Worm (Caenorhabditis elegans) whole organism, young adult: ENCODE data around the gene twk-7.

Experiments used
- B0035.1 ChIP-seq: sonication (generic microtip); optimal IDR thresholded peaks from 2 replicates; lab custom pipeline; 2016; ENCODE audit warnings: missing genetic modification characterization, mild to moderate bottlenecking, missing compliant biosample characterization, missing genotype, missing genetic modification reagents
- D2030.7 ChIP-seq: fragments of 200-800 bp; sonication (Bioruptor generic); IDR thresholded peaks from 2 replicates; pipeline ENCODE4 v1.3.6; 2022; ENCODE audit warnings: missing genetic modification reagents, missing genetic modification characterization, missing compliant biosample characterization
- F23B12.7 ChIP-seq: sonication (generic microtip); optimal IDR thresholded peaks from 2 replicates; lab custom pipeline; 2017; ENCODE audit warnings: missing genetic modification characterization, mild to moderate bottlenecking, missing compliant biosample characterization, antibody characterized with exemption, moderate library complexity; ENCODE audit not compliant: insufficient read depth
- F37B4.10 ChIP-seq: fragments of 200-800 bp; sonication (Bioruptor generic); IDR thresholded peaks from 2 replicates; pipeline ENCODE4 v1.3.6; 2022; ENCODE audit warnings: missing genetic modification characterization, missing compliant biosample characterization
- F39B2.1 ChIP-seq: fragments of 200-800 bp; sonication (Bioruptor generic); IDR thresholded peaks from 2 replicates; pipeline ENCODE4 v1.3.6; 2022; ENCODE audit warnings: missing genetic modification reagents, missing genetic modification characterization, missing compliant biosample characterization
- F49E8.2 ChIP-seq: sonication (generic microtip); optimal IDR thresholded peaks from 3 replicates; lab custom pipeline; 2017; ENCODE audit warnings: missing genetic modification characterization, mild to moderate bottlenecking, missing compliant biosample characterization, antibody characterized with exemption, moderate library complexity; ENCODE audit not compliant: insufficient read depth
- F52B5.7 ChIP-seq: sonication (generic microtip); optimal IDR thresholded peaks from 2 replicates; lab custom pipeline; 2016; ENCODE audit warnings: mild to moderate bottlenecking, missing genetic modification characterization, missing compliant biosample characterization
- F57A8.1 ChIP-seq: fragments of 200-800 bp; sonication (Bioruptor generic); optimal IDR thresholded peaks from 2 replicates; lab custom pipeline; 2018; ENCODE audit warnings: mild to moderate bottlenecking, missing genetic modification characterization, moderate library complexity, missing compliant biosample characterization
- K11D2.4 ChIP-seq: fragments of 200-800 bp; sonication (Bioruptor generic); IDR thresholded peaks from 2 replicates; pipeline ENCODE4 v1.3.6; 2022; ENCODE audit warnings: missing genetic modification reagents, missing genetic modification characterization, missing compliant biosample characterization
- Y53F4B.3 ChIP-seq: fragments of 200-800 bp; sonication (Bioruptor generic); IDR thresholded peaks from 2 replicates; pipeline ENCODE4 v1.3.6; 2022; ENCODE audit warnings: missing genetic modification reagents, missing genetic modification characterization, missing compliant biosample characterization
- Y67H2A.10 ChIP-seq: fragments of 200-800 bp; sonication (Bioruptor generic); conservative IDR thresholded peaks from 2 replicates; pipeline ENCODE4 v1.3.6; 2022; ENCODE audit warnings: missing genetic modification reagents, missing genetic modification characterization, missing compliant biosample characterization
- Y95B8A.8 ChIP-seq: fragments of 200-800 bp; sonication (Bioruptor generic); IDR thresholded peaks from 2 replicates; pipeline ENCODE4 v1.3.6; 2022; ENCODE audit warnings: missing genetic modification reagents, missing genetic modification characterization, missing compliant biosample characterization
- akir-1 ChIP-seq: fragments of 200-800 bp; sonication (Bioruptor generic); optimal IDR thresholded peaks from 2 replicates; lab custom pipeline; 2018; ENCODE audit warnings: mild to moderate bottlenecking, missing genetic modification characterization, moderate library complexity, missing compliant biosample characterization
- ama-1 ChIP-seq, 3 experiments: fragments of 150-350 bp in 1 of 3; sonication (generic microtip) in 2 of 3; optimal IDR thresholded peaks; 2 replicates each; lab custom pipeline; 2014 to 2018; ENCODE audit warnings: missing biosample characterization in 2 of 3, missing genetic modification characterization in 2 of 3, missing genetic modification reagents in 2 of 3
- atf-7 ChIP-seq: sonication (generic microtip); optimal IDR thresholded peaks from 2 replicates; lab custom pipeline; 2017; ENCODE audit warnings: mild to moderate bottlenecking, missing genetic modification characterization, missing compliant biosample characterization
- cebp-1 ChIP-seq, 2 experiments: fragments of 200-800 bp in 1 of 2; sonication (Bioruptor generic) in 1 of 2; sonication (generic microtip) in 1 of 2; IDR thresholded peaks in 1 of 2; optimal IDR thresholded peaks in 1 of 2; 2 replicates each; pipeline versions ENCODE4 v1.3.6 to Lab custom; 2017 to 2022; ENCODE audit warnings: missing compliant biosample characterization in 2 of 2, missing genetic modification characterization in 2 of 2, mild to moderate bottlenecking in 1 of 2, missing genetic modification reagents in 1 of 2, moderate library complexity in 1 of 2
- cebp-2 ChIP-seq: fragments of 200-800 bp; sonication (Bioruptor generic); IDR thresholded peaks from 2 replicates; pipeline ENCODE4 v1.3.6; 2022; ENCODE audit warnings: missing genetic modification characterization, missing compliant biosample characterization
- ceh-100 ChIP-seq: fragments of 200-800 bp; sonication (Bioruptor generic); IDR thresholded peaks from 2 replicates; pipeline ENCODE4 v1.3.6; 2022; ENCODE audit warnings: missing genetic modification reagents, missing genetic modification characterization, missing compliant biosample characterization
- ceh-58 ChIP-seq: fragments of 200-800 bp; sonication (Bioruptor generic); IDR thresholded peaks from 2 replicates; pipeline ENCODE4 v1.3.6; 2022; ENCODE audit warnings: missing genetic modification characterization, missing compliant biosample characterization
- ceh-79 ChIP-seq: sonication (generic microtip); optimal IDR thresholded peaks from 2 replicates; lab custom pipeline; 2017; ENCODE audit warnings: mild to moderate bottlenecking, missing genetic modification characterization, missing compliant biosample characterization
- chd-7 ChIP-seq: sonication (generic microtip); optimal IDR thresholded peaks from 2 replicates; lab custom pipeline; 2016; ENCODE audit warnings: mild to moderate bottlenecking, missing genetic modification characterization, moderate library complexity, missing compliant biosample characterization
- die-1 ChIP-seq: sonication (generic microtip); optimal IDR thresholded peaks from 2 replicates; lab custom pipeline; 2016; ENCODE audit warnings: missing genotype, mild to moderate bottlenecking, missing genetic modification characterization, missing compliant biosample characterization
- dox-1 ChIP-seq: fragments of 200-800 bp; sonication (Bioruptor generic); IDR thresholded peaks from 2 replicates; pipeline ENCODE4 v1.3.6; 2022; ENCODE audit warnings: missing genetic modification reagents, missing genetic modification characterization, missing compliant biosample characterization
- dpl-1 ChIP-seq: fragments of 150-350 bp; optimal IDR thresholded peaks from 2 replicates; lab custom pipeline; 2014; ENCODE audit warnings: missing biosample characterization, missing genetic modification reagents, missing genetic modification characterization
- efl-1 ChIP-seq: fragments of 150-350 bp; optimal IDR thresholded peaks from 2 replicates; lab custom pipeline; 2014; ENCODE audit warnings: missing biosample characterization, missing genetic modification reagents, missing genetic modification characterization
- ekl-4 ChIP-seq: fragments of 200-800 bp; sonication (Bioruptor generic); IDR thresholded peaks from 2 replicates; pipeline ENCODE4 v1.3.6; 2022; ENCODE audit warnings: missing genetic modification reagents, missing genetic modification characterization, missing compliant biosample characterization
- hmg-1.2 ChIP-seq: fragments of 200-800 bp; sonication (Bioruptor generic); IDR thresholded peaks from 2 replicates; pipeline ENCODE4 v1.3.6; 2022; ENCODE audit warnings: missing genetic modification reagents, missing genetic modification characterization, missing compliant biosample characterization
- lag-1 ChIP-seq: fragments of 200-800 bp; sonication (Bioruptor generic); IDR thresholded peaks from 2 replicates; pipeline ENCODE4 v1.3.6; 2022; ENCODE audit warnings: missing genetic modification reagents, missing genetic modification characterization, missing compliant biosample characterization
- let-526 ChIP-seq: fragments of 200-800 bp; sonication (Bioruptor generic); IDR thresholded peaks from 2 replicates; pipeline ENCODE4 v1.3.6; 2022; ENCODE audit warnings: missing genetic modification reagents, missing genetic modification characterization, missing compliant biosample characterization
- lin-35 ChIP-seq, 3 experiments: fragments of 150-350 bp in 2 of 3; sonication (generic microtip) in 1 of 3; optimal IDR thresholded peaks; 2 replicates each; lab custom pipeline; 2014 to 2018; ENCODE audit warnings: missing biosample characterization in 3 of 3, missing genetic modification characterization in 3 of 3, missing genetic modification reagents in 3 of 3
- lir-1 ChIP-seq: fragments of 200-800 bp; sonication (Bioruptor generic); conservative IDR thresholded peaks from 2 replicates; pipeline ENCODE4 v1.3.6; 2022; ENCODE audit warnings: missing genetic modification reagents, missing genetic modification characterization, missing compliant biosample characterization
- madf-6 ChIP-seq: fragments of 200-800 bp; sonication (Bioruptor generic); IDR thresholded peaks from 2 replicates; pipeline ENCODE4 v1.3.6; 2022; ENCODE audit warnings: missing genetic modification reagents, missing genetic modification characterization, missing compliant biosample characterization
- madf-8 ChIP-seq: fragments of 200-800 bp; sonication (Bioruptor generic); conservative IDR thresholded peaks from 2 replicates; pipeline ENCODE4 v1.3.6; 2022; ENCODE audit warnings: missing genetic modification reagents, missing genetic modification characterization, missing compliant biosample characterization
- nfya-1 ChIP-seq: sonication (generic microtip); optimal IDR thresholded peaks from 2 replicates; lab custom pipeline; 2017; ENCODE audit warnings: antibody characterized with exemption, missing compliant biosample characterization, missing genetic modification characterization, borderline replicate concordance; ENCODE audit not compliant: insufficient read depth
- nhr-120 ChIP-seq: fragments of 200-800 bp; sonication (Bioruptor generic); IDR thresholded peaks from 2 replicates; pipeline ENCODE4 v1.3.6; 2022; ENCODE audit warnings: missing genetic modification characterization, missing compliant biosample characterization
- nhr-80 ChIP-seq: sonication (generic microtip); optimal IDR thresholded peaks from 2 replicates; lab custom pipeline; 2016; ENCODE audit warnings: missing genetic modification characterization, missing compliant biosample characterization
- nhr-90 ChIP-seq: sonication (generic microtip); optimal IDR thresholded peaks from 2 replicates; lab custom pipeline; 2016; ENCODE audit warnings: missing genotype, mild to moderate bottlenecking, missing genetic modification characterization, missing compliant biosample characterization
- pbrm-1 ChIP-seq: fragments of 200-800 bp; sonication (Bioruptor generic); IDR thresholded peaks from 2 replicates; pipeline ENCODE4 v1.3.6; 2022; ENCODE audit warnings: missing genetic modification reagents, missing genetic modification characterization, missing compliant biosample characterization
- rcor-1 ChIP-seq: fragments of 200-800 bp; sonication (Bioruptor generic); IDR thresholded peaks from 2 replicates; pipeline ENCODE4 v1.3.6; 2022; ENCODE audit warnings: missing genetic modification reagents, missing genetic modification characterization, missing compliant biosample characterization
- sdz-38 ChIP-seq: sonication (generic microtip); optimal IDR thresholded peaks from 2 replicates; lab custom pipeline; 2016; ENCODE audit warnings: missing genotype, missing genetic modification characterization, missing compliant biosample characterization
- snpc-1.1 ChIP-seq: sonication (generic microtip); optimal IDR thresholded peaks from 2 replicates; lab custom pipeline; 2017; ENCODE audit warnings: missing genetic modification characterization, mild to moderate bottlenecking, missing compliant biosample characterization, antibody characterized with exemption, moderate library complexity, missing genotype, missing genetic modification reagents; ENCODE audit not compliant: insufficient read depth
- tbx-9 ChIP-seq: sonication (generic microtip); optimal IDR thresholded peaks from 2 replicates; lab custom pipeline; 2016; ENCODE audit warnings: borderline replicate concordance, missing genetic modification characterization, inconsistent platforms, missing compliant biosample characterization
- tlf-1 ChIP-seq: fragments of 200-800 bp; sonication (Bioruptor generic); optimal IDR thresholded peaks from 2 replicates; lab custom pipeline; 2018; ENCODE audit warnings: mild to moderate bottlenecking, missing genetic modification characterization, missing compliant biosample characterization
- xnd-1 ChIP-seq: sonication (generic microtip); optimal IDR thresholded peaks from 2 replicates; lab custom pipeline; 2016; ENCODE audit warnings: missing genotype, missing genetic modification reagents, missing genetic modification characterization, missing compliant biosample characterization
- ztf-25 ChIP-seq: fragments of 200-800 bp; sonication (Bioruptor generic); IDR thresholded peaks from 2 replicates; pipeline ENCODE4 v1.3.6; 2022; ENCODE audit warnings: missing genetic modification reagents, missing genetic modification characterization, missing compliant biosample characterization
- ztf-28 ChIP-seq: fragments of 200-800 bp; sonication (Bioruptor generic); IDR thresholded peaks from 2 replicates; pipeline ENCODE4 v1.3.6; 2022; ENCODE audit warnings: missing genetic modification reagents, missing genetic modification characterization, missing compliant biosample characterization
- ztf-6 ChIP-seq: fragments of 200-800 bp; sonication (Bioruptor generic); IDR thresholded peaks from 2 replicates; pipeline ENCODE4 v1.3.6; 2022; ENCODE audit warnings: missing genetic modification reagents, missing genetic modification characterization, missing compliant biosample characterization

The twk-7 gene

ce11 chrIII:8652922-8653321, 9.4 kb upstream of the twk-7 start (continued):
- TF ChIP-seq lag-1 (GFP tag; lab: Robert Waterston, UW) (no peak), K11D2.4 (GFP tag; lab: Robert Waterston, UW) (peak; percentile 52; the same call in 1 of the 2 replicates), F57A8.1 (no peak), dpl-1 (no peak), D2030.7 (GFP tag; lab: Robert Waterston, UW) (0 out of 2 replicates have a peak, but pooled peaks have one; percentile 11), madf-6 (GFP tag; lab: Robert Waterston, UW) (peak; percentile 40; the same call in 1 of the 2 replicates), atf-7 (tag; lab: Kevin White, UChicago) (no peak), pbrm-1 (GFP tag; lab: Robert Waterston, UW) (peak; percentile 54; the same call in 1 of the 2 replicates), hmg-1.2 (peak; percentile 64), rcor-1 (GFP tag; lab: Robert Waterston, UW) (0 out of 2 replicates have a peak, but pooled peaks have one; percentile 29), nhr-90 (tag; lab: Kevin White, UChicago) (peak; percentile 43), B0035.1 (tag; lab: Kevin White, UChicago) (no peak), tlf-1 (GFP tag; lab: Kevin White, UChicago) (no peak), lin-35 (GFP tag; optimal IDR thresholded peaks at IDR 0.05; lab: Kevin White, UChicago) (peak in 1 of 3 experiments; percentile 60), Y95B8A.8 (GFP tag; lab: Robert Waterston, UW) (no peak), F39B2.1 (GFP tag; lab: Robert Waterston, UW) (no peak), akir-1 (no peak), ceh-58 (GFP tag; lab: Robert Waterston, UW) (no peak), chd-7 (tag; lab: Kevin White, UChicago) (peak; percentile 62), snpc-1.1 (tag; lab: Kevin White, UChicago) (peak; percentile 14), nfya-1 (tag; lab: Kevin White, UChicago) (no peak), tbx-9 (tag; lab: Kevin White, UChicago) (no peak), ceh-79 (tag; lab: Kevin White, UChicago) (no peak), madf-8 (no peak), Y67H2A.10 (GFP tag; lab: Robert Waterston, UW) (no peak), nhr-80 (tag; lab: Kevin White, UChicago) (no peak), xnd-1 (tag; lab: Kevin White, UChicago) (no peak), nhr-120 (GFP tag; lab: Robert Waterston, UW) (0 out of 2 replicates have a peak, but pooled peaks have one; percentile 52), lir-1 (no peak), efl-1 (GFP tag; lab: Kevin White, UChicago) (no peak), sdz-38 (tag; lab: Kevin White, UChicago) (no peak), cebp-2 (GFP tag; lab: Robert Waterston, UW) (no peak), dox-1 (GFP tag; lab: Robert Waterston, UW) (peak; percentile 52; the same call in 1 of the 2 replicates), F37B4.10 (GFP tag; lab: Robert Waterston, UW) (no peak), ztf-25 (GFP tag; lab: Robert Waterston, UW) (no peak), F23B12.7 (tag; lab: Kevin White, UChicago) (peak; percentile 62), ztf-28 (GFP tag; lab: Robert Waterston, UW) (no peak), let-526 (0 out of 2 replicates have a peak, but pooled peaks have one; percentile 45), cebp-1 (GFP tag; IDR thresholded peaks at IDR 0.05; lab: Robert Waterston, UW) (no peak), cebp-1 (tag; optimal IDR thresholded peaks at IDR 0.05; lab: Kevin White, UChicago) (peak; percentile 29), Y53F4B.3 (no peak), ekl-4 (no peak; the same call in 1 of the 2 replicates), ceh-100 (GFP tag; lab: Robert Waterston, UW) (no peak), F49E8.2 (no peak), F52B5.7 (tag; lab: Kevin White, UChicago) (peak; percentile 39), ama-1 (optimal IDR thresholded peaks at IDR 0.05; lab: Kevin White, UChicago) (peak; percentile 19), ama-1 (GFP tag; optimal IDR thresholded peaks at IDR 0.05; lab: Kevin White, UChicago) (no peak), ztf-6 (peak; percentile 78; the same call in 1 of the 2 replicates), die-1 (tag; lab: Kevin White, UChicago) (peak; percentile 65)
